Worm (Caenorhabditis elegans) whole organism, L2 larva: ENCODE data around the gene tbb-2.

Source experiments
- ceh-82 ChIP-seq: fragments of 150-350 bp; optimal IDR thresholded peaks from 2 replicates; lab custom pipeline; 2014; ENCODE audit warnings: missing biosample characterization, missing genetic modification characterization
- elt-3 ChIP-seq: sonication (generic microtip); optimal IDR thresholded peaks from 2 replicates; lab custom pipeline; 2017; ENCODE audit warnings: missing biosample characterization, missing genetic modification characterization
- nhr-23 ChIP-seq: fragments of 150-350 bp; optimal IDR thresholded peaks from 2 replicates; lab custom pipeline; 2014; ENCODE audit warnings: missing biosample characterization, missing genetic modification reagents, missing genetic modification characterization
- unc-62 ChIP-seq: fragments of 150-350 bp; optimal IDR thresholded peaks from 2 replicates; lab custom pipeline; 2014; ENCODE audit warnings: missing biosample characterization, missing genetic modification reagents, missing genetic modification characterization

ce11 chrIII:4018591-4019580 is 1.5 kb upstream of the tbb-2 start:
- TF ChIP-seq elt-3 (tag; lab: Kevin White, UChicago) = no peak
- no peak for TF ChIP-seq unc-62 (GFP tag; lab: Kevin White, UChicago)
- TF ChIP-seq ceh-82 (tag; lab: Kevin White, UChicago) = no peak
- no peak for TF ChIP-seq nhr-23 (tag; lab: Kevin White, UChicago)
